Worm (Caenorhabditis elegans): Measurements from ENCODE around the gene cwn-2.

ce11 chrIV:10111441-10111840 is 43.8 kb downstream of the cwn-2 start, which contains the start of gene spch-1:
- TF ChIP-seq ztf-11 (tag; optimal IDR thresholded peaks at IDR 0.05), result no peak
- no peak for TF ChIP-seq snpc-4 (tag; optimal IDR thresholded peaks at IDR 0.05)
- TF ChIP-seq fos-1 (tag; optimal IDR thresholded peaks at IDR 0.05), result no peak
- no peak for TF ChIP-seq nhr-77 (tag; optimal IDR thresholded peaks at IDR 0.05)
- TF ChIP-seq aly-2 (tag; optimal IDR thresholded peaks at IDR 0.05), result no peak
- TF ChIP-seq egl-27 (tag; optimal IDR thresholded peaks at IDR 0.05), result no peak
- no peak for TF ChIP-seq nhr-76 (tag; optimal IDR thresholded peaks at IDR 0.05)
- no peak for TF ChIP-seq unc-39 (tag; optimal IDR thresholded peaks at IDR 0.05)
- TF ChIP-seq lin-39 (tag; optimal IDR thresholded peaks at IDR 0.05), result no peak
- TF ChIP-seq R02D3.7 (tag; optimal IDR thresholded peaks at IDR 0.05), result no peak

Measured in whole organism, L3 larva.